Fruit fly (Drosophila melanogaster) whole organism, pupa: ENCODE measurements around the gene smp-30.

Experiments
- CG10348 ChIP-seq: fragments of 200-800 bp; sonication (Bioruptor generic); IDR thresholded peaks from 2 replicates; pipeline ENCODE4 v1.3.6; 2022; ENCODE audit warnings: missing biosample characterization, missing genetic modification characterization
- CG12605 ChIP-seq: fragments of 200-800 bp; sonication (Bioruptor generic); IDR thresholded peaks from 2 replicates; pipeline ENCODE4 v1.3.6; 2022; ENCODE audit warnings: missing biosample characterization, missing genetic modification characterization
- CG13204 ChIP-seq: fragments of 200-800 bp; sonication (Bioruptor generic); optimal IDR thresholded peaks from 2 replicates; lab custom pipeline; 2018; ENCODE audit warnings: missing biosample characterization, mild to moderate bottlenecking, missing genetic modification characterization, moderate library complexity
- CG14655 ChIP-seq: fragments of 200-800 bp; sonication (Bioruptor generic); optimal IDR thresholded peaks from 3 replicates; lab custom pipeline; 2017; ENCODE audit warnings: mild to moderate bottlenecking, missing biosample characterization, missing genetic modification reagents, missing genetic modification characterization
- CG15710 ChIP-seq: fragments of 200-800 bp; sonication (Bioruptor generic); optimal IDR thresholded peaks from 2 replicates; lab custom pipeline; 2018; ENCODE audit warnings: missing biosample characterization, mild to moderate bottlenecking, missing genetic modification characterization, moderate library complexity
- CG17806 ChIP-seq: fragments of 200-800 bp; sonication (Bioruptor generic); optimal IDR thresholded peaks from 2 replicates; lab custom pipeline; 2018; ENCODE audit warnings: missing biosample characterization, mild to moderate bottlenecking, missing genetic modification characterization, moderate library complexity
- CG32121 ChIP-seq: fragments of 200-800 bp; sonication (Bioruptor generic); IDR thresholded peaks from 2 replicates; pipeline ENCODE4 v1.3.6; 2022; ENCODE audit warnings: missing biosample characterization, missing genetic modification characterization
- CG34367 ChIP-seq: fragments of 200-800 bp; sonication (Bioruptor generic); optimal IDR thresholded peaks from 2 replicates; lab custom pipeline; 2018; ENCODE audit warnings: missing biosample characterization, mild to moderate bottlenecking, missing genetic modification characterization
- CG4496 ChIP-seq: fragments of 200-800 bp; sonication (Bioruptor generic); IDR thresholded peaks from 3 replicates; pipeline ENCODE4 v1.3.6; 2022; ENCODE audit warnings: missing biosample characterization, missing genetic modification characterization
- CG8159 ChIP-seq: fragments of 200-800 bp; sonication (Bioruptor generic); optimal IDR thresholded peaks from 3 replicates; lab custom pipeline; 2018; ENCODE audit warnings: missing biosample characterization, mild to moderate bottlenecking, missing genetic modification characterization, moderate library complexity
- CG8301 ChIP-seq: fragments of 200-800 bp; sonication (Bioruptor generic); optimal IDR thresholded peaks from 2 replicates; lab custom pipeline; 2018; ENCODE audit warnings: missing biosample characterization, mild to moderate bottlenecking, missing genetic modification characterization
- CG9948 ChIP-seq: fragments of 200-800 bp; sonication (Bioruptor generic); optimal IDR thresholded peaks from 2 replicates; lab custom pipeline; 2018; ENCODE audit warnings: missing biosample characterization, mild to moderate bottlenecking, missing genetic modification characterization, moderate library complexity
- D1 ChIP-seq: fragments of 200-800 bp; sonication (Bioruptor generic); optimal IDR thresholded peaks from 2 replicates; lab custom pipeline; 2018; ENCODE audit warnings: missing biosample characterization, mild to moderate bottlenecking, missing genetic modification characterization, moderate library complexity
- EcR ChIP-seq: fragments of 200-800 bp; sonication (Bioruptor generic); optimal IDR thresholded peaks from 3 replicates; lab custom pipeline; 2019; ENCODE audit warnings: missing biosample characterization, missing genetic modification characterization, mild to moderate bottlenecking, moderate library complexity, missing genetic modification reagents
- Ets98B ChIP-seq: fragments of 200-800 bp; sonication (Bioruptor generic); IDR thresholded peaks from 2 replicates; pipeline ENCODE4 v1.3.6; 2022; ENCODE audit warnings: missing biosample characterization, missing genetic modification characterization
- Pif1A ChIP-seq: fragments of 200-800 bp; sonication (Bioruptor generic); optimal IDR thresholded peaks from 3 replicates; lab custom pipeline; 2016; ENCODE audit warnings: missing biosample characterization, missing genetic modification characterization
- Pif1B ChIP-seq: fragments of 200-800 bp; sonication (Bioruptor generic); optimal IDR thresholded peaks from 3 replicates; lab custom pipeline; 2016; ENCODE audit warnings: missing biosample characterization, missing genetic modification characterization
- Snoo ChIP-seq: fragments of 200-800 bp; sonication (Bioruptor generic); optimal IDR thresholded peaks from 3 replicates; lab custom pipeline; 2017; ENCODE audit warnings: missing biosample characterization, mild to moderate bottlenecking, missing genetic modification characterization, inconsistent platforms
- fd96Ca ChIP-seq: fragments of 200-800 bp; sonication (Bioruptor generic); IDR thresholded peaks from 3 replicates; pipeline ENCODE4 v1.3.6; 2022; ENCODE audit warnings: missing biosample characterization, missing genetic modification characterization
- gl ChIP-seq: fragments of 200-800 bp; sonication (Bioruptor generic); optimal IDR thresholded peaks from 2 replicates; lab custom pipeline; 2018; ENCODE audit warnings: missing biosample characterization, mild to moderate bottlenecking, missing genetic modification characterization
- rn ChIP-seq: fragments of 200-800 bp; sonication (Bioruptor generic); IDR thresholded peaks from 2 replicates; pipeline ENCODE4 v1.3.6; 2022; ENCODE audit warnings: missing biosample characterization, missing genetic modification characterization

The smp-30 gene

dm6 chr3R:14766439-14767025 lies 15.5 kb upstream of the smp-30 start:
- TF ChIP-seq CG15710 (tag; lab: Kevin White, UChicago) (no peak), fd96Ca (GFP tag; lab: Robert Waterston, UW) (0 out of 3 replicates have a peak, but pooled peaks have one; percentile 39), CG4496 (0 out of 3 replicates have a peak, but pooled peaks have one; percentile 13), Ets98B (GFP tag; lab: Robert Waterston, UW) (peak; percentile 29; the same call in 1 of the 2 replicates), CG17806 (tag; lab: Kevin White, UChicago) (no peak), CG12605 (GFP tag; lab: Robert Waterston, UW) (0 out of 2 replicates have a peak, but pooled peaks have one; percentile 28)

- TF ChIP-seq Pif1B = peak; percentile 78
- TF ChIP-seq CG10348 (GFP tag; lab: Robert Waterston, UW) = no peak
- peak; percentile 39 for TF ChIP-seq CG9948
- peak; percentile 56 for TF ChIP-seq CG8301 (tag; lab: Kevin White, UChicago)
- TF ChIP-seq CG32121 (GFP tag; lab: Robert Waterston, UW) = peak; percentile 60; the same call in 1 of the 2 replicates
- TF ChIP-seq Ets98B (GFP tag; lab: Robert Waterston, UW) = peak; percentile 81
- TF ChIP-seq D1 = no peak
- peak; percentile 88 for TF ChIP-seq CG4496
- TF ChIP-seq gl (tag; lab: Kevin White, UChicago) = peak; percentile 66
- peak; percentile 63 for TF ChIP-seq CG13204 (GFP tag; lab: Kevin White, UChicago)
- TF ChIP-seq CG12605 (GFP tag; lab: Robert Waterston, UW) = peak; percentile 69
- TF ChIP-seq EcR (GFP tag; lab: Kevin White, UChicago) = peak; percentile 59
- peak; percentile 65 for TF ChIP-seq CG8159 (tag; lab: Kevin White, UChicago)
- TF ChIP-seq rn (GFP tag; lab: Robert Waterston, UW) = no peak
- TF ChIP-seq CG17806 (tag; lab: Kevin White, UChicago) = peak; percentile 48
- peak; percentile 54 for TF ChIP-seq CG15710 (tag; lab: Kevin White, UChicago)
- peak; percentile 62 for TF ChIP-seq CG14655 (GFP tag; lab: Kevin White, UChicago)
- peak; percentile 44 for TF ChIP-seq CG34367 (tag; lab: Kevin White, UChicago)
- peak; percentile 88 for TF ChIP-seq Pif1A (GFP tag; lab: Kevin White, UChicago)
- TF ChIP-seq fd96Ca (GFP tag; lab: Robert Waterston, UW) = peak; percentile 81; the same call in 2 of the 3 replicates
- TF ChIP-seq Snoo (tag; lab: Kevin White, UChicago) = peak; percentile 40
These were observed 14.4 kb upstream of the smp-30 start for dm6 chr3R:14765364-14765993.

dm6 chr3R:14764131-14764530 lies 13.1 kb upstream of the smp-30 start:
- no peak for TF ChIP-seq D1
- TF ChIP-seq CG17806 (tag; lab: Kevin White, UChicago) = peak; percentile 4

- TF ChIP-seq CG8301 (tag; lab: Kevin White, UChicago) (no peak), CG13204 (GFP tag; lab: Kevin White, UChicago) (no peak), CG15710 (tag; lab: Kevin White, UChicago) (no peak), EcR (GFP tag; lab: Kevin White, UChicago) (no peak), CG4496 (no peak), CG14655 (GFP tag; lab: Kevin White, UChicago) (no peak), CG10348 (GFP tag; lab: Robert Waterston, UW) (no peak), fd96Ca (GFP tag; lab: Robert Waterston, UW) (no peak), CG9948 (no peak)
These were observed 12.4 kb upstream of the smp-30 start for dm6 chr3R:14763487-14763886.

- TF ChIP-seq CG8301 (tag; lab: Kevin White, UChicago) (peak; percentile 11), CG4496 (0 out of 3 replicates have a peak, but pooled peaks have one; percentile 18), CG9948 (no peak), rn (GFP tag; lab: Robert Waterston, UW) (no peak), Pif1A (GFP tag; lab: Kevin White, UChicago) (no peak), CG32121 (GFP tag; lab: Robert Waterston, UW) (peak; percentile 38; the same call in 1 of the 2 replicates), Snoo (tag; lab: Kevin White, UChicago) (no peak), CG8159 (tag; lab: Kevin White, UChicago) (no peak), Ets98B (GFP tag; lab: Robert Waterston, UW) (peak; percentile 57)
These were observed 10.0 kb upstream of the smp-30 start for dm6 chr3R:14761060-14761459.

- TF ChIP-seq CG4496 = peak; percentile 64; the same call in 2 of the 3 replicates
- no peak for TF ChIP-seq CG10348 (GFP tag; lab: Robert Waterston, UW)
- TF ChIP-seq gl (tag; lab: Kevin White, UChicago) = no peak
- peak; percentile 42; the same call in 1 of the 2 replicates for TF ChIP-seq CG12605 (GFP tag; lab: Robert Waterston, UW)
- TF ChIP-seq CG8301 (tag; lab: Kevin White, UChicago) = peak; percentile 56
- TF ChIP-seq rn (GFP tag; lab: Robert Waterston, UW) = 0 out of 2 replicates have a peak, but pooled peaks have one; percentile 9
- TF ChIP-seq CG32121 (GFP tag; lab: Robert Waterston, UW) = peak; percentile 65
- no peak for TF ChIP-seq fd96Ca (GFP tag; lab: Robert Waterston, UW)
- TF ChIP-seq CG14655 (GFP tag; lab: Kevin White, UChicago) = no peak
- peak; percentile 76 for TF ChIP-seq Ets98B (GFP tag; lab: Robert Waterston, UW)
These were observed 7.3 kb upstream of the smp-30 start for dm6 chr3R:14758331-14758730.
